Worm (Caenorhabditis elegans) whole organism, L1 larva: ENCODE data around the gene W06A11.1.

Experiments
- C34B4.2 ChIP-seq: sonication (generic microtip); optimal IDR thresholded peaks from 2 replicates; lab custom pipeline; 2017; ENCODE audit warnings: mild to moderate bottlenecking, missing genetic modification characterization, missing compliant biosample characterization
- Y116A8C.19 ChIP-seq: sonication (generic microtip); optimal IDR thresholded peaks from 2 replicates; lab custom pipeline; 2016; ENCODE audit warnings: missing compliant biosample characterization, missing genetic modification characterization, borderline replicate concordance
- aly-2 ChIP-seq: fragments of 150-350 bp; optimal IDR thresholded peaks from 2 replicates; lab custom pipeline; 2014; ENCODE audit warnings: missing biosample characterization, missing genetic modification characterization
- ama-1 ChIP-seq: fragments of 150-350 bp; optimal IDR thresholded peaks from 2 replicates; lab custom pipeline; 2014
- blmp-1 ChIP-seq: fragments of 150-350 bp; optimal IDR thresholded peaks from 2 replicates; lab custom pipeline; 2014; ENCODE audit warnings: missing biosample characterization, missing genetic modification characterization
- ceh-8 ChIP-seq: fragments of 200-800 bp; sonication (Bioruptor generic); optimal IDR thresholded peaks from 2 replicates; lab custom pipeline; 2018; ENCODE audit warnings: mild to moderate bottlenecking, missing genetic modification characterization, moderate library complexity, missing compliant biosample characterization
- dpl-1 ChIP-seq, 3 experiments: fragments of 150-350 bp in 2 of 3; sonication (generic microtip) in 1 of 3; optimal IDR thresholded peaks; 2 replicates each; lab custom pipeline; 2014 to 2017; ENCODE audit warnings: missing biosample characterization in 3 of 3, missing genetic modification characterization in 3 of 3, missing genetic modification reagents in 3 of 3
- efl-1 ChIP-seq, 4 experiments: fragments of 150-350 bp; optimal IDR thresholded peaks in 3 of 4; peaks in 1 of 4; 1 replicate in 1 of 4; 2 replicates in 3 of 4; lab custom pipeline; 2014; ENCODE audit warnings: missing biosample characterization in 2 of 4, missing genetic modification characterization in 2 of 4, missing genetic modification reagents in 2 of 4
- efl-3 ChIP-seq: fragments of 200-800 bp; sonication (Bioruptor generic); optimal IDR thresholded peaks from 2 replicates; lab custom pipeline; 2018; ENCODE audit warnings: mild to moderate bottlenecking, missing genetic modification characterization, missing compliant biosample characterization
- elt-2 ChIP-seq: sonication (generic microtip); optimal IDR thresholded peaks from 2 replicates; lab custom pipeline; 2016; ENCODE audit warnings: missing genetic modification characterization, mild to moderate bottlenecking, inconsistent platforms, missing compliant biosample characterization, missing genetic modification reagents
- elt-3 ChIP-seq, 6 experiments: fragments of 150-350 bp in 1 of 6; sonication (generic microtip); optimal IDR thresholded peaks; 2 replicates each; lab custom pipeline; 2017 to 2018; ENCODE audit warnings: missing biosample characterization in 6 of 6, missing genetic modification characterization in 6 of 6, inconsistent platforms in 1 of 6
- fkh-4 ChIP-seq: sonication (generic microtip); optimal IDR thresholded peaks from 2 replicates; lab custom pipeline; 2016; ENCODE audit warnings: missing compliant biosample characterization, missing genetic modification characterization, borderline replicate concordance
- fkh-8 ChIP-seq: sonication (generic microtip); optimal IDR thresholded peaks from 2 replicates; lab custom pipeline; 2016; ENCODE audit warnings: mild to moderate bottlenecking, missing genetic modification characterization, missing compliant biosample characterization
- fos-1 ChIP-seq: fragments of 150-350 bp; optimal IDR thresholded peaks from 2 replicates; lab custom pipeline; 2014; ENCODE audit warnings: missing biosample characterization, missing genetic modification characterization
- grh-1 ChIP-seq: fragments of 200-800 bp; sonication (Bioruptor generic); IDR thresholded peaks from 2 replicates; pipeline ENCODE4 v1.3.6; 2022; ENCODE audit warnings: missing genetic modification reagents, missing genetic modification characterization, missing compliant biosample characterization
- irx-1 ChIP-seq: sonication (generic microtip); optimal IDR thresholded peaks from 2 replicates; lab custom pipeline; 2016; ENCODE audit warnings: missing genetic modification characterization, missing compliant biosample characterization
- isw-1 ChIP-seq: fragments of 200-800 bp; sonication (Bioruptor generic); IDR thresholded peaks from 2 replicates; pipeline ENCODE4 v1.3.6; 2022; ENCODE audit warnings: missing genetic modification characterization, missing compliant biosample characterization
- lin-13 ChIP-seq: fragments of 150-350 bp; optimal IDR thresholded peaks from 2 replicates; lab custom pipeline; 2014; ENCODE audit warnings: missing biosample characterization, missing genetic modification reagents, missing genetic modification characterization
- lin-14 ChIP-seq: fragments of 200-800 bp; sonication (Bioruptor generic); optimal IDR thresholded peaks from 2 replicates; lab custom pipeline; 2018; ENCODE audit warnings: mild to moderate bottlenecking, missing genetic modification characterization, moderate library complexity, missing compliant biosample characterization
- lin-35 ChIP-seq, 2 experiments: fragments of 150-350 bp; optimal IDR thresholded peaks; 2 replicates each; lab custom pipeline; 2014; ENCODE audit warnings: missing biosample characterization in 2 of 2, missing genetic modification characterization in 2 of 2, missing genetic modification reagents in 2 of 2
- lsy-2 ChIP-seq, 2 experiments: fragments of 150-350 bp; optimal IDR thresholded peaks; 2 replicates each; lab custom pipeline; 2014; ENCODE audit warnings: missing biosample characterization in 2 of 2, missing genetic modification characterization in 2 of 2
- mdl-1 ChIP-seq, 2 experiments: fragments of 150-350 bp; optimal IDR thresholded peaks; 2 replicates each; lab custom pipeline; 2014 to 2017; ENCODE audit warnings: missing biosample characterization in 2 of 2, missing genetic modification characterization in 2 of 2, inconsistent platforms in 1 of 2
- nhr-11 ChIP-seq: fragments of 150-350 bp; optimal IDR thresholded peaks from 2 replicates; lab custom pipeline; 2014; ENCODE audit warnings: missing biosample characterization, missing genetic modification characterization
- nhr-19 ChIP-seq: fragments of 200-800 bp; sonication (Bioruptor generic); conservative IDR thresholded peaks from 2 replicates; pipeline ENCODE4 v1.3.6; 2022; ENCODE audit warnings: missing genetic modification characterization, missing compliant biosample characterization
- nhr-20 ChIP-seq: sonication (generic microtip); optimal IDR thresholded peaks from 2 replicates; lab custom pipeline; 2016; ENCODE audit warnings: mild to moderate bottlenecking, missing genetic modification characterization, missing compliant biosample characterization
- nhr-28 ChIP-seq: fragments of 150-350 bp; optimal IDR thresholded peaks from 2 replicates; lab custom pipeline; 2014; ENCODE audit warnings: missing biosample characterization, missing genetic modification characterization
- nhr-47 ChIP-seq: sonication (generic microtip); optimal IDR thresholded peaks from 2 replicates; lab custom pipeline; 2016; ENCODE audit warnings: mild to moderate bottlenecking, missing genetic modification characterization, moderate library complexity, missing compliant biosample characterization
- nhr-71 ChIP-seq: sonication (generic microtip); optimal IDR thresholded peaks from 2 replicates; lab custom pipeline; 2016; ENCODE audit warnings: mild to moderate bottlenecking, missing genetic modification characterization, moderate library complexity, missing compliant biosample characterization
- nhr-76 ChIP-seq: sonication (generic microtip); optimal IDR thresholded peaks from 2 replicates; lab custom pipeline; 2017; ENCODE audit warnings: missing biosample characterization, missing genetic modification characterization
- nhr-77 ChIP-seq: fragments of 150-350 bp; optimal IDR thresholded peaks from 2 replicates; lab custom pipeline; 2014; ENCODE audit warnings: missing biosample characterization, missing genetic modification characterization
- nhr-85 ChIP-seq: sonication (generic microtip); peaks from one replicate; lab custom pipeline; 2016; ENCODE audit warnings: missing genetic modification characterization, inconsistent platforms, missing compliant biosample characterization
- nhr-90 ChIP-seq: sonication (generic microtip); optimal IDR thresholded peaks from 2 replicates; lab custom pipeline; 2016; ENCODE audit warnings: mild to moderate bottlenecking, missing genetic modification characterization, missing compliant biosample characterization; ENCODE audit not compliant: poor library complexity
- pag-3 ChIP-seq: sonication (generic microtip); optimal IDR thresholded peaks from 2 replicates; lab custom pipeline; 2017; ENCODE audit warnings: missing genetic modification characterization, mild to moderate bottlenecking, missing compliant biosample characterization, antibody characterized with exemption, borderline replicate concordance; ENCODE audit not compliant: insufficient read depth
- pqm-1 ChIP-seq: sonication (generic microtip); optimal IDR thresholded peaks from 3 replicates; lab custom pipeline; 2017; ENCODE audit warnings: missing biosample characterization, missing genetic modification characterization
- rnt-1 ChIP-seq: sonication (generic microtip); optimal IDR thresholded peaks from 2 replicates; lab custom pipeline; 2016; ENCODE audit warnings: mild to moderate bottlenecking, missing genetic modification characterization, moderate library complexity, missing compliant biosample characterization
- skn-1 ChIP-seq: fragments of 150-350 bp; optimal IDR thresholded peaks from 2 replicates; lab custom pipeline; 2014; ENCODE audit warnings: missing biosample characterization, missing genetic modification characterization
- snu-23 ChIP-seq: sonication (generic microtip); optimal IDR thresholded peaks from 2 replicates; lab custom pipeline; 2016; ENCODE audit warnings: missing genetic modification characterization, missing compliant biosample characterization
- swsn-7 ChIP-seq: sonication (generic microtip); optimal IDR thresholded peaks from 2 replicates; lab custom pipeline; 2016; ENCODE audit warnings: missing genetic modification characterization, missing compliant biosample characterization
- tbx-2 ChIP-seq: sonication (generic microtip); optimal IDR thresholded peaks from 2 replicates; lab custom pipeline; 2016; ENCODE audit warnings: missing genetic modification characterization, missing compliant biosample characterization
- unc-130 ChIP-seq: fragments of 150-350 bp; optimal IDR thresholded peaks from 2 replicates; lab custom pipeline; 2017; ENCODE audit warnings: missing biosample characterization, missing genetic modification characterization, inconsistent platforms
- unc-30 ChIP-seq: sonication (generic microtip); optimal IDR thresholded peaks from 2 replicates; lab custom pipeline; 2017; ENCODE audit warnings: missing biosample characterization, missing genetic modification characterization
- unc-62 ChIP-seq: fragments of 150-350 bp; optimal IDR thresholded peaks from 2 replicates; lab custom pipeline; 2014; ENCODE audit warnings: missing biosample characterization, missing genetic modification reagents, missing genetic modification characterization
- unc-86 ChIP-seq: sonication (generic microtip); optimal IDR thresholded peaks from 2 replicates; lab custom pipeline; 2016; ENCODE audit warnings: missing genetic modification characterization, missing compliant biosample characterization
- unc-98 ChIP-seq: fragments of 200-800 bp; sonication (Bioruptor generic); IDR thresholded peaks from 2 replicates; pipeline ENCODE4 v1.3.6; 2022; ENCODE audit warnings: missing genetic modification characterization, missing compliant biosample characterization
- vab-15 ChIP-seq: sonication (generic microtip); optimal IDR thresholded peaks from 2 replicates; lab custom pipeline; 2017; ENCODE audit warnings: missing genotype, mild to moderate bottlenecking, missing genetic modification characterization, missing compliant biosample characterization
- xbp-1 ChIP-seq: sonication (generic microtip); optimal IDR thresholded peaks from 2 replicates; lab custom pipeline; 2016; ENCODE audit warnings: missing genetic modification characterization, missing compliant biosample characterization
- ztf-4 ChIP-seq: fragments of 150-350 bp; optimal IDR thresholded peaks from 2 replicates; lab custom pipeline; 2014; ENCODE audit warnings: missing biosample characterization, missing genetic modification characterization

The W06A11.1 gene

DNA sequence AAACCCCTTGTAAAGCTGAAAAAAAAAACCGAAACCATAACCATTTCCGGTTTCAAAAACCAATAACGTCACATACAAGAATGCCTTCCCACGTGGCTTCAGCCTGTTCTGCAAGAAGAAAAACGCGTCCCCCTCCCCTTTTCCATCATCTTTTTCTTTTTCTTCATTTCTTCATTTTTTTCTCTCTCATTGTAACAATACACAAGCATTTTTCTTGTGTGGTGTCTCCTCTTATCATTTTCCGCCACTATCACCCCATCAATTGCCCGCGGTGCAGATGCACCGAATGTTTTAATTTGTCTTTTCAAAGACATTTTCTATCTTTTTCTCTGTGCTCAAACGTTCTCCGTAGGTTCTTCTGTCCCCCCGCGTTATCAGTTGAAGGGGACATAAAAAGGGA lies 21.8 kb downstream of the W06A11.1 start (continued):
- TF ChIP-seq unc-130 (tag; lab: Kevin White, UChicago) (peak; percentile 50), ztf-4 (peak; percentile 19), grh-1 (GFP tag; lab: Robert Waterston, UW) (peak; percentile 23; the same call in 1 of the 2 replicates), ceh-8 (no peak), irx-1 (tag; lab: Kevin White, UChicago) (no peak), efl-3 (GFP tag; lab: Kevin White, UChicago) (no peak), elt-2 (tag; lab: Kevin White, UChicago) (peak; percentile 98), efl-1 (optimal IDR thresholded peaks at IDR 0.05; lab: Kevin White, UChicago) (peak; percentile 9 to 26), efl-1 (GFP tag; optimal IDR thresholded peaks at IDR 0.05 in 1 of 2; lab: Kevin White, UChicago) (peak in 1 of 2 experiments; percentile 77), nhr-71 (peak; percentile 86), pag-3 (peak; percentile 6), ama-1 (no peak), nhr-85 (tag; lab: Kevin White, UChicago) (peak; percentile 82), aly-2 (tag; lab: Kevin White, UChicago) (no peak), snu-23 (GFP tag; lab: Kevin White, UChicago) (peak; percentile 74), nhr-90 (tag; lab: Kevin White, UChicago) (peak; percentile 69), nhr-20 (tag; lab: Kevin White, UChicago) (peak; percentile 86), swsn-7 (tag; lab: Kevin White, UChicago) (peak; percentile 8), nhr-11 (tag; lab: Kevin White, UChicago) (peak; percentile 3), unc-86 (no peak), isw-1 (GFP tag; lab: Robert Waterston, UW) (no peak), nhr-19 (GFP tag; lab: Robert Waterston, UW) (peak; percentile 77), lin-13 (GFP tag; lab: Kevin White, UChicago) (peak; percentile 1), nhr-47 (tag; lab: Kevin White, UChicago) (peak; percentile 49), unc-62 (GFP tag; lab: Kevin White, UChicago) (no peak), lsy-2 (tag; optimal IDR thresholded peaks at IDR 0.05; lab: Kevin White, UChicago) (peak; percentile 54 to 57), tbx-2 (tag; lab: Kevin White, UChicago) (peak; percentile 75), Y116A8C.19 (tag; lab: Kevin White, UChicago) (no peak), lin-14 (GFP tag; lab: Kevin White, UChicago) (peak; percentile 87), pqm-1 (tag; lab: Kevin White, UChicago) (peak; percentile 76)

ce11 chrII:4090790-4091189 lies 23.4 kb downstream of the W06A11.1 start:
- TF ChIP-seq vab-15 (tag; lab: Kevin White, UChicago), result no peak
- peak in 1 of 2 experiments; percentile 69 for TF ChIP-seq mdl-1 (tag; optimal IDR thresholded peaks at IDR 0.05; lab: Kevin White, UChicago)
- TF ChIP-seq elt-3 (tag; optimal IDR thresholded peaks at IDR 0.05; lab: Kevin White, UChicago), result peak in 1 of 6 experiments; percentile 16
- no peak for TF ChIP-seq ztf-4
- TF ChIP-seq nhr-76 (tag; lab: Kevin White, UChicago), result no peak
- TF ChIP-seq nhr-90 (tag; lab: Kevin White, UChicago), result peak; percentile 33
- TF ChIP-seq lin-35 (GFP tag; optimal IDR thresholded peaks at IDR 0.05; lab: Kevin White, UChicago), result peak in 1 of 2 experiments; percentile 63
- TF ChIP-seq unc-98 (GFP tag; lab: Robert Waterston, UW), result no peak
- TF ChIP-seq dpl-1 (GFP tag; optimal IDR thresholded peaks at IDR 0.05; lab: Kevin White, UChicago), result no peak
- TF ChIP-seq lsy-2 (tag; optimal IDR thresholded peaks at IDR 0.05; lab: Kevin White, UChicago), result no peak
- no peak for TF ChIP-seq skn-1
- TF ChIP-seq nhr-85 (tag; lab: Kevin White, UChicago), result peak; percentile 67
- TF ChIP-seq nhr-47 (tag; lab: Kevin White, UChicago), result peak; percentile 4
- TF ChIP-seq rnt-1 (tag; lab: Kevin White, UChicago), result peak; percentile 17
- no peak for TF ChIP-seq unc-30
- no peak for TF ChIP-seq fos-1
- TF ChIP-seq fkh-4, result no peak
- TF ChIP-seq fkh-8 (tag; lab: Kevin White, UChicago), result no peak
- peak; percentile 50 for TF ChIP-seq ama-1
- TF ChIP-seq unc-62 (GFP tag; lab: Kevin White, UChicago), result no peak
- TF ChIP-seq aly-2 (tag; lab: Kevin White, UChicago), result no peak
- peak; percentile 59 for TF ChIP-seq nhr-19 (GFP tag; lab: Robert Waterston, UW)
- TF ChIP-seq blmp-1 (tag; lab: Kevin White, UChicago), result peak; percentile 15
- peak; percentile 59 for TF ChIP-seq lin-14 (GFP tag; lab: Kevin White, UChicago)
- TF ChIP-seq pag-3, result no peak
- TF ChIP-seq unc-130 (tag; lab: Kevin White, UChicago), result peak; percentile 14
- TF ChIP-seq nhr-20 (tag; lab: Kevin White, UChicago), result peak; percentile 56
- no peak for TF ChIP-seq Y116A8C.19 (tag; lab: Kevin White, UChicago)
- no peak for TF ChIP-seq C34B4.2
- no peak for TF ChIP-seq xbp-1 (tag; lab: Kevin White, UChicago)
- TF ChIP-seq snu-23 (GFP tag; lab: Kevin White, UChicago), result peak; percentile 8
- TF ChIP-seq nhr-77 (tag; lab: Kevin White, UChicago), result no peak
- peak; percentile 65 for TF ChIP-seq nhr-71
- TF ChIP-seq nhr-28 (tag; lab: Kevin White, UChicago), result no peak
- TF ChIP-seq tbx-2 (tag; lab: Kevin White, UChicago), result peak; percentile 48
- peak; percentile 38 for TF ChIP-seq elt-2 (tag; lab: Kevin White, UChicago)
